Worm (Caenorhabditis elegans) whole organism, mixed stage, embryonic: ENCODE data around the gene Y41E3.6.

Experiments
- bed-3 ChIP-seq: fragments of 200-800 bp; sonication (Bioruptor generic); optimal IDR thresholded peaks from 3 replicates; lab custom pipeline; 2018; ENCODE audit warnings: mild to moderate bottlenecking, missing genetic modification characterization, moderate library complexity, missing compliant biosample characterization
- ceh-43 ChIP-seq: fragments of 200-800 bp; sonication (Bioruptor generic); optimal IDR thresholded peaks from 2 replicates; lab custom pipeline; 2018; ENCODE audit warnings: mild to moderate bottlenecking, missing genetic modification characterization, moderate library complexity, missing compliant biosample characterization
- lin-13 ChIP-seq: fragments of 150-350 bp; optimal IDR thresholded peaks from 2 replicates; lab custom pipeline; 2014; ENCODE audit warnings: missing biosample characterization, missing genetic modification characterization
- mep-1 ChIP-seq: fragments of 150-350 bp; optimal IDR thresholded peaks from 2 replicates; lab custom pipeline; 2017; ENCODE audit warnings: missing biosample characterization, missing genetic modification reagents, missing genetic modification characterization, inconsistent platforms
- mls-2 ChIP-seq: sonication (generic microtip); optimal IDR thresholded peaks from 2 replicates; lab custom pipeline; 2016; ENCODE audit warnings: mild to moderate bottlenecking, missing genetic modification characterization, moderate library complexity, missing compliant biosample characterization
- zip-8 ChIP-seq: fragments of 150-350 bp; optimal IDR thresholded peaks from 2 replicates; lab custom pipeline; 2014; ENCODE audit warnings: missing biosample characterization, missing genetic modification characterization
- ztf-11 ChIP-seq: fragments of 150-350 bp; optimal IDR thresholded peaks from 2 replicates; lab custom pipeline; 2014; ENCODE audit warnings: missing biosample characterization, missing genetic modification characterization

Gene Y41E3.6

ce11 chrIV:15056081-15056586 is 49.5 kb downstream of the Y41E3.6 start, which contains the start of gene Y41E3.19:
Gene Y41E3.19 (plus strand): TSS chrIV:15056131.
- TF ChIP-seq mep-1 (tag; lab: Kevin White, UChicago) = no peak
- TF ChIP-seq lin-13 (tag; lab: Kevin White, UChicago) = no peak
- TF ChIP-seq ceh-43 = no peak
- no peak for TF ChIP-seq ztf-11 (tag; lab: Kevin White, UChicago)
- no peak for TF ChIP-seq zip-8 (tag; lab: Kevin White, UChicago)
- no peak for TF ChIP-seq bed-3 (GFP tag; lab: Kevin White, UChicago)
- no peak for TF ChIP-seq mls-2 (tag; lab: Kevin White, UChicago)
